Worm (Caenorhabditis elegans) whole organism, L3 larva: ENCODE measurements around the gene T26H8.4.

Experiments used
- R02D3.7 ChIP-seq: fragments of 150-350 bp; optimal IDR thresholded peaks from 2 replicates; lab custom pipeline; 2014; ENCODE audit warnings: missing biosample characterization, missing genetic modification characterization
- ZK546.5 ChIP-seq: sonication (generic microtip); optimal IDR thresholded peaks from 2 replicates; lab custom pipeline; 2017; ENCODE audit warnings: missing biosample characterization, missing genetic modification characterization
- aly-2 ChIP-seq: fragments of 150-350 bp; optimal IDR thresholded peaks from 2 replicates; lab custom pipeline; 2014; ENCODE audit warnings: missing biosample characterization, missing genetic modification characterization
- ceh-16 ChIP-seq: sonication (generic microtip); optimal IDR thresholded peaks from 2 replicates; lab custom pipeline; 2017; ENCODE audit warnings: missing biosample characterization, missing genetic modification characterization
- ceh-28 ChIP-seq: fragments of 150-350 bp; optimal IDR thresholded peaks from 2 replicates; lab custom pipeline; 2014; ENCODE audit warnings: missing biosample characterization, missing genetic modification reagents, missing genetic modification characterization
- ceh-82 ChIP-seq: fragments of 150-350 bp; optimal IDR thresholded peaks from 2 replicates; lab custom pipeline; 2014; ENCODE audit warnings: missing biosample characterization, missing genetic modification characterization
- ceh-9 ChIP-seq: sonication (generic microtip); optimal IDR thresholded peaks from 2 replicates; lab custom pipeline; 2018; ENCODE audit warnings: missing biosample characterization, missing genetic modification characterization
- egl-27 ChIP-seq: sonication (generic microtip); optimal IDR thresholded peaks from 4 replicates; lab custom pipeline; 2017; ENCODE audit warnings: missing biosample characterization, missing genetic modification reagents, missing genetic modification characterization
- egl-5 ChIP-seq: fragments of 150-350 bp; optimal IDR thresholded peaks from 2 replicates; lab custom pipeline; 2017; ENCODE audit warnings: missing biosample characterization, missing genetic modification reagents, missing genetic modification characterization, inconsistent platforms
- elt-1 ChIP-seq: fragments of 150-350 bp; optimal IDR thresholded peaks from 2 replicates; lab custom pipeline; 2014; ENCODE audit warnings: missing biosample characterization, missing genetic modification characterization
- fkh-10 ChIP-seq: sonication (generic microtip); optimal IDR thresholded peaks from 2 replicates; lab custom pipeline; 2017; ENCODE audit warnings: missing biosample characterization, missing genetic modification reagents, missing genetic modification characterization
- fkh-2 ChIP-seq: fragments of 150-350 bp; optimal IDR thresholded peaks from 2 replicates; lab custom pipeline; 2014; ENCODE audit warnings: missing biosample characterization, missing genetic modification reagents, missing genetic modification characterization
- fos-1 ChIP-seq: fragments of 150-350 bp; optimal IDR thresholded peaks from 2 replicates; lab custom pipeline; 2014; ENCODE audit warnings: missing biosample characterization, missing genetic modification characterization
- jun-1 ChIP-seq: fragments of 150-350 bp; optimal IDR thresholded peaks from 2 replicates; lab custom pipeline; 2014; ENCODE audit warnings: missing biosample characterization, missing genetic modification reagents, missing genetic modification characterization
- lin-39 ChIP-seq: fragments of 150-350 bp; optimal IDR thresholded peaks from 2 replicates; lab custom pipeline; 2018; ENCODE audit warnings: missing biosample characterization, missing genetic modification reagents, missing genetic modification characterization
- lsy-12 ChIP-seq: sonication (generic microtip); optimal IDR thresholded peaks from 2 replicates; lab custom pipeline; 2016; ENCODE audit warnings: mild to moderate bottlenecking, missing genetic modification characterization, missing compliant biosample characterization
- mdl-1 ChIP-seq: fragments of 150-350 bp; optimal IDR thresholded peaks from 2 replicates; lab custom pipeline; 2014; ENCODE audit warnings: missing biosample characterization, missing genetic modification characterization
- mml-1 ChIP-seq: fragments of 150-350 bp; sonication (generic microtip); optimal IDR thresholded peaks from 3 replicates; lab custom pipeline; 2014; ENCODE audit warnings: missing biosample characterization, missing genetic modification characterization
- nhr-11 ChIP-seq: fragments of 150-350 bp; optimal IDR thresholded peaks from 2 replicates; lab custom pipeline; 2014; ENCODE audit warnings: missing biosample characterization, missing genetic modification characterization
- nhr-12 ChIP-seq: fragments of 150-350 bp; optimal IDR thresholded peaks from 2 replicates; lab custom pipeline; 2014; ENCODE audit warnings: missing biosample characterization, missing genetic modification characterization
- nhr-23 ChIP-seq: fragments of 150-350 bp; optimal IDR thresholded peaks from 2 replicates; lab custom pipeline; 2014; ENCODE audit warnings: missing biosample characterization, missing genetic modification reagents, missing genetic modification characterization
- nhr-237 ChIP-seq: fragments of 150-350 bp; optimal IDR thresholded peaks from 2 replicates; lab custom pipeline; 2014; ENCODE audit warnings: missing biosample characterization, missing genetic modification characterization
- nhr-25 ChIP-seq: sonication (generic microtip); optimal IDR thresholded peaks from 2 replicates; lab custom pipeline; 2017; ENCODE audit warnings: missing biosample characterization, missing genetic modification characterization
- nhr-28 ChIP-seq: fragments of 150-350 bp; optimal IDR thresholded peaks from 2 replicates; lab custom pipeline; 2014; ENCODE audit warnings: missing biosample characterization, missing genetic modification characterization
- nhr-43 ChIP-seq: sonication (generic microtip); optimal IDR thresholded peaks from 2 replicates; lab custom pipeline; 2016; ENCODE audit warnings: mild to moderate bottlenecking, missing genetic modification characterization, missing compliant biosample characterization; ENCODE audit not compliant: poor library complexity, severe bottlenecking
- nhr-67 ChIP-seq: fragments of 150-350 bp; optimal IDR thresholded peaks from 2 replicates; lab custom pipeline; 2014; ENCODE audit warnings: missing biosample characterization, missing genetic modification characterization
- nhr-77 ChIP-seq: fragments of 150-350 bp; optimal IDR thresholded peaks from 2 replicates; lab custom pipeline; 2014; ENCODE audit warnings: missing biosample characterization, missing genetic modification characterization
- pha-4 ChIP-seq: fragments of 150-350 bp; optimal IDR thresholded peaks from 2 replicates; lab custom pipeline; 2014; ENCODE audit warnings: missing biosample characterization, missing genetic modification reagents, missing genetic modification characterization
- pqm-1 ChIP-seq: fragments of 150-350 bp; optimal IDR thresholded peaks from 2 replicates; lab custom pipeline; 2017; ENCODE audit warnings: missing biosample characterization, missing genetic modification characterization, inconsistent platforms
- sea-2 ChIP-seq: fragments of 150-350 bp; sonication (generic microtip); optimal IDR thresholded peaks from 4 replicates; lab custom pipeline; 2014; ENCODE audit warnings: missing biosample characterization, missing genetic modification reagents, missing genetic modification characterization
- skn-1 ChIP-seq: fragments of 150-350 bp; optimal IDR thresholded peaks from 2 replicates; lab custom pipeline; 2014; ENCODE audit warnings: missing biosample characterization, missing genetic modification characterization
- snpc-4 ChIP-seq: fragments of 150-350 bp; optimal IDR thresholded peaks from 2 replicates; lab custom pipeline; 2014; ENCODE audit warnings: missing biosample characterization, missing genetic modification characterization
- tbx-2 ChIP-seq: sonication (generic microtip); optimal IDR thresholded peaks from 2 replicates; lab custom pipeline; 2016; ENCODE audit warnings: mild to moderate bottlenecking, missing genetic modification characterization, missing compliant biosample characterization
- unc-39 ChIP-seq: sonication (generic microtip); optimal IDR thresholded peaks from 4 replicates; lab custom pipeline; 2017; ENCODE audit warnings: missing biosample characterization, missing genetic modification characterization
- unc-62 ChIP-seq: fragments of 150-350 bp; sonication (generic microtip); optimal IDR thresholded peaks from 4 replicates; lab custom pipeline; 2014; ENCODE audit warnings: missing biosample characterization, missing genetic modification reagents, missing genetic modification characterization
- zag-1 ChIP-seq: fragments of 150-350 bp; optimal IDR thresholded peaks from 2 replicates; lab custom pipeline; 2014; ENCODE audit warnings: missing biosample characterization, missing genetic modification characterization
- ztf-11 ChIP-seq: fragments of 150-350 bp; optimal IDR thresholded peaks from 2 replicates; lab custom pipeline; 2014; ENCODE audit warnings: missing biosample characterization, missing genetic modification characterization
- ztf-4 ChIP-seq: fragments of 150-350 bp; optimal IDR thresholded peaks from 2 replicates; lab custom pipeline; 2014; ENCODE audit warnings: missing biosample characterization, missing genetic modification characterization

The T26H8.4 gene

DNA sequence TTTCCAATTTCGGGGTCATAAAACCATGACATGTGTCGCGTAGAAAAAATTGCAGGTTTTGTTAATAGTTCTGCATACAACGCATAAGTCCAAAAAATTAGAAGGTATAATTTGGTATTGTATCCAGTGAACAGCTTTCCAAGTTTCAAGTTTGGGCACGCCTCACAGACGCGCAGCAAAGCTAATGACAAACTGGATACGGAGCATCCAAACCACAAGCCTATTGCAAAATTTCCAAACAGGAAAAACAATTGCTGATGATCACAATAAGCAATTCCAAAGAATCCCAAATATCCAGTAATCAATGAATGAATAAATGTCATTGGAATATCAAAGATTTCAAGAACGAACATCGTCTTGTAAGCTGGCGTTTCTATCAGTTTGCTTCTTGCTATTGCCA lies 6.9 kb upstream of the T26H8.4 start:
- TF ChIP-seq tbx-2 (tag; lab: Kevin White, UChicago) (no peak), R02D3.7 (tag; lab: Kevin White, UChicago) (no peak), nhr-43 (tag; lab: Kevin White, UChicago) (no peak), nhr-67 (tag; lab: Kevin White, UChicago) (no peak), ceh-28 (tag; lab: Kevin White, UChicago) (no peak), pha-4 (tag; lab: Kevin White, UChicago) (no peak), lin-39 (no peak), ceh-9 (no peak), ztf-11 (no peak), ZK546.5 (tag; lab: Kevin White, UChicago) (no peak), pqm-1 (no peak), nhr-12 (tag; lab: Kevin White, UChicago) (no peak), aly-2 (tag; lab: Kevin White, UChicago) (no peak), fkh-2 (tag; lab: Kevin White, UChicago) (no peak), zag-1 (tag; lab: Kevin White, UChicago) (no peak)
- TF ChIP-seq, all 47 proteins: peak for 0

- no peak for TF ChIP-seq pha-4 (tag; lab: Kevin White, UChicago)
- TF ChIP-seq nhr-43 (tag; lab: Kevin White, UChicago) = no peak
- no peak for TF ChIP-seq zag-1 (tag; lab: Kevin White, UChicago)
- TF ChIP-seq skn-1 (tag; lab: Kevin White, UChicago) = no peak
- no peak for TF ChIP-seq nhr-11 (tag; lab: Kevin White, UChicago)
- TF ChIP-seq fkh-10 (GFP tag; lab: Kevin White, UChicago) = no peak
- TF ChIP-seq ztf-4 (tag; lab: Kevin White, UChicago) = no peak
- no peak for TF ChIP-seq unc-62 (GFP tag; lab: Kevin White, UChicago)
- no peak for TF ChIP-seq ZK546.5 (tag; lab: Kevin White, UChicago)
- no peak for TF ChIP-seq mdl-1 (tag; lab: Kevin White, UChicago)
- TF ChIP-seq lsy-12 (tag; lab: Kevin White, UChicago) = no peak
- TF ChIP-seq jun-1 (tag; lab: Kevin White, UChicago) = no peak
- no peak for TF ChIP-seq fos-1
- no peak for TF ChIP-seq egl-5 (tag; lab: Kevin White, UChicago)
- no peak for TF ChIP-seq nhr-23
- no peak for TF ChIP-seq ceh-16 (tag; lab: Kevin White, UChicago)
- no peak for TF ChIP-seq sea-2 (GFP tag; lab: Kevin White, UChicago)
- no peak for TF ChIP-seq unc-39 (tag; lab: Kevin White, UChicago)
- TF ChIP-seq nhr-67 (tag; lab: Kevin White, UChicago) = no peak
- no peak for TF ChIP-seq R02D3.7 (tag; lab: Kevin White, UChicago)
- TF ChIP-seq, all 47 proteins: peak for 0
Measured at ce11 chrV:15310780-15311179, 4.1 kb upstream of the T26H8.4 start, which contains the start of gene irld-62. Gene irld-62 (plus strand): TSS chrV:15311080.

DNA sequence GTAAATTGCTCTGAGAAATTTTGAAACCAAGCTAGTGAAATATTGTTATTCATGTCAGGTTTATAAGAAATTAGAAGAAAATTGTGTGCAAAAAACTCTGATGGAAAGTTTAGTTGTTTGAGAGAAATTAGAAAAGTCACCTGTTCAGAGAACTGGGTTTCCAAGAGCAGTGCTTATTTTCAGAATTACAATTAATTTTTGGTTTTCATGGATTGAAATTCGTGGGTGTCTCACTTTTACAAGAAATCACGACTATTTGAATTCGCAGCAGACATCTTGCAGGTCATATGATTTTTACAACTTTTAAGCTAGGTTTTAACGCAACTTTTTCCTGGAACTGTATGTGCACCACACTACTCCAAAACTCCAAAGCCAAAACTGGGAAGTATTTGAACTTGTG lies 2.4 kb upstream of the T26H8.4 start, which contains the start of gene srz-10:
Gene srz-10, minus strand, starts transcription at position 88 of the 400 bp plus-strand sequence.
- TF ChIP-seq snpc-4 (tag; lab: Kevin White, UChicago) (no peak), ZK546.5 (tag; lab: Kevin White, UChicago) (no peak), nhr-28 (no peak), lsy-12 (tag; lab: Kevin White, UChicago) (no peak), nhr-12 (tag; lab: Kevin White, UChicago) (no peak), nhr-237 (tag; lab: Kevin White, UChicago) (no peak), egl-27 (tag; lab: Kevin White, UChicago) (no peak), jun-1 (tag; lab: Kevin White, UChicago) (no peak), ceh-82 (tag; lab: Kevin White, UChicago) (no peak), fos-1 (no peak), nhr-77 (tag; lab: Kevin White, UChicago) (no peak), fkh-2 (tag; lab: Kevin White, UChicago) (no peak), ceh-28 (tag; lab: Kevin White, UChicago) (no peak), skn-1 (tag; lab: Kevin White, UChicago) (no peak), ztf-11 (no peak), mml-1 (tag; lab: Kevin White, UChicago) (no peak), elt-1 (no peak), fkh-10 (GFP tag; lab: Kevin White, UChicago) (no peak), nhr-25 (tag; lab: Kevin White, UChicago) (no peak)
- TF ChIP-seq, all 47 proteins: peak for 0
